Worm (Caenorhabditis elegans) whole organism, L1 larva: ENCODE results near the gene clec-230.

ENCODE experiments used
- F16B12.6 ChIP-seq: fragments of 150-350 bp; optimal IDR thresholded peaks from 2 replicates; lab custom pipeline; 2014; ENCODE audit warnings: missing biosample characterization, missing genetic modification characterization
- Y116A8C.19 ChIP-seq: sonication (generic microtip); optimal IDR thresholded peaks from 2 replicates; lab custom pipeline; 2016; ENCODE audit warnings: missing compliant biosample characterization, missing genetic modification characterization, borderline replicate concordance
- alr-1 ChIP-seq: fragments of 200-800 bp; sonication (Bioruptor generic); optimal IDR thresholded peaks from 2 replicates; lab custom pipeline; 2018; ENCODE audit warnings: borderline replicate concordance, mild to moderate bottlenecking, missing genetic modification characterization, missing compliant biosample characterization
- ama-1 ChIP-seq: fragments of 150-350 bp; optimal IDR thresholded peaks from 2 replicates; lab custom pipeline; 2014
- ceh-63 ChIP-seq: fragments of 200-800 bp; sonication (Bioruptor generic); optimal IDR thresholded peaks from 2 replicates; lab custom pipeline; 2018; ENCODE audit warnings: mild to moderate bottlenecking, missing genetic modification characterization, missing compliant biosample characterization
- ceh-8 ChIP-seq: fragments of 200-800 bp; sonication (Bioruptor generic); optimal IDR thresholded peaks from 2 replicates; lab custom pipeline; 2018; ENCODE audit warnings: mild to moderate bottlenecking, missing genetic modification characterization, moderate library complexity, missing compliant biosample characterization
- ceh-82 ChIP-seq, 3 experiments: fragments of 150-350 bp in 1 of 3; sonication (generic microtip) in 2 of 3; optimal IDR thresholded peaks; 2 replicates each; lab custom pipeline; 2014 to 2017; ENCODE audit warnings: missing biosample characterization in 3 of 3, missing genetic modification characterization in 3 of 3
- ceh-88 ChIP-seq: fragments of 200-800 bp; sonication (Bioruptor generic); IDR thresholded peaks from 2 replicates; pipeline ENCODE4 v1.3.6; 2022; ENCODE audit warnings: missing genetic modification characterization, missing compliant biosample characterization
- efl-1 ChIP-seq, 4 experiments: fragments of 150-350 bp; optimal IDR thresholded peaks in 3 of 4; peaks in 1 of 4; 1 replicate in 1 of 4; 2 replicates in 3 of 4; lab custom pipeline; 2014; ENCODE audit warnings: missing biosample characterization in 2 of 4, missing genetic modification characterization in 2 of 4, missing genetic modification reagents in 2 of 4
- egl-13 ChIP-seq: sonication (generic microtip); optimal IDR thresholded peaks from 2 replicates; lab custom pipeline; 2016; ENCODE audit warnings: missing genotype, missing genetic modification reagents, missing genetic modification characterization, missing compliant biosample characterization
- elt-2 ChIP-seq: sonication (generic microtip); optimal IDR thresholded peaks from 2 replicates; lab custom pipeline; 2016; ENCODE audit warnings: missing genetic modification characterization, mild to moderate bottlenecking, inconsistent platforms, missing compliant biosample characterization, missing genetic modification reagents
- fkh-10 ChIP-seq: sonication (generic microtip); optimal IDR thresholded peaks from 2 replicates; lab custom pipeline; 2017; ENCODE audit warnings: missing biosample characterization, missing genetic modification reagents, missing genetic modification characterization
- fkh-4 ChIP-seq: sonication (generic microtip); optimal IDR thresholded peaks from 2 replicates; lab custom pipeline; 2016; ENCODE audit warnings: missing compliant biosample characterization, missing genetic modification characterization, borderline replicate concordance
- hlh-17 ChIP-seq: fragments of 200-800 bp; sonication (Bioruptor generic); optimal IDR thresholded peaks from 2 replicates; lab custom pipeline; 2018; ENCODE audit warnings: missing genetic modification characterization, mild to moderate bottlenecking, missing compliant biosample characterization, moderate library complexity, borderline replicate concordance
- irx-1 ChIP-seq: sonication (generic microtip); optimal IDR thresholded peaks from 2 replicates; lab custom pipeline; 2016; ENCODE audit warnings: missing genetic modification characterization, missing compliant biosample characterization
- isw-1 ChIP-seq: fragments of 200-800 bp; sonication (Bioruptor generic); IDR thresholded peaks from 2 replicates; pipeline ENCODE4 v1.3.6; 2022; ENCODE audit warnings: missing genetic modification characterization, missing compliant biosample characterization
- jun-1 ChIP-seq: fragments of 150-350 bp; optimal IDR thresholded peaks from 2 replicates; lab custom pipeline; 2014; ENCODE audit warnings: missing biosample characterization, missing genetic modification reagents, missing genetic modification characterization
- lin-13 ChIP-seq: fragments of 150-350 bp; optimal IDR thresholded peaks from 2 replicates; lab custom pipeline; 2014; ENCODE audit warnings: missing biosample characterization, missing genetic modification reagents, missing genetic modification characterization
- lin-35 ChIP-seq, 2 experiments: fragments of 150-350 bp; optimal IDR thresholded peaks; 2 replicates each; lab custom pipeline; 2014; ENCODE audit warnings: missing biosample characterization in 2 of 2, missing genetic modification characterization in 2 of 2, missing genetic modification reagents in 2 of 2
- lin-39 ChIP-seq: fragments of 150-350 bp; optimal IDR thresholded peaks from 2 replicates; lab custom pipeline; 2014; ENCODE audit warnings: missing biosample characterization, missing genetic modification reagents, missing genetic modification characterization
- lir-3 ChIP-seq: sonication (generic microtip); optimal IDR thresholded peaks from 2 replicates; lab custom pipeline; 2016; ENCODE audit warnings: mild to moderate bottlenecking, missing genetic modification characterization, moderate library complexity, missing compliant biosample characterization; ENCODE audit not compliant: poor library complexity
- mab-9 ChIP-seq: fragments of 200-800 bp; sonication (Bioruptor generic); IDR thresholded peaks from 2 replicates; pipeline ENCODE4 v1.3.6; 2022; ENCODE audit warnings: missing genetic modification reagents, missing genetic modification characterization, missing compliant biosample characterization
- mep-1 ChIP-seq: fragments of 150-350 bp; optimal IDR thresholded peaks from 2 replicates; lab custom pipeline; 2014; ENCODE audit warnings: missing biosample characterization, missing genetic modification characterization
- nhr-28 ChIP-seq: fragments of 150-350 bp; optimal IDR thresholded peaks from 2 replicates; lab custom pipeline; 2014; ENCODE audit warnings: missing biosample characterization, missing genetic modification characterization
- snpc-4 ChIP-seq: fragments of 150-350 bp; optimal IDR thresholded peaks from 2 replicates; lab custom pipeline; 2014; ENCODE audit warnings: missing biosample characterization, missing genetic modification characterization
- sox-4 ChIP-seq: sonication (generic microtip); optimal IDR thresholded peaks from 2 replicates; lab custom pipeline; 2016; ENCODE audit warnings: missing genetic modification characterization, missing compliant biosample characterization
- sptf-1 ChIP-seq: fragments of 150-350 bp; optimal IDR thresholded peaks from 2 replicates; lab custom pipeline; 2014; ENCODE audit warnings: missing biosample characterization, missing genetic modification characterization
- swsn-7 ChIP-seq: sonication (generic microtip); optimal IDR thresholded peaks from 2 replicates; lab custom pipeline; 2016; ENCODE audit warnings: missing genetic modification characterization, missing compliant biosample characterization
- tbx-2 ChIP-seq: sonication (generic microtip); optimal IDR thresholded peaks from 2 replicates; lab custom pipeline; 2016; ENCODE audit warnings: missing genetic modification characterization, missing compliant biosample characterization
- tlp-1 ChIP-seq: fragments of 150-350 bp; optimal IDR thresholded peaks from 2 replicates; lab custom pipeline; 2014; ENCODE audit warnings: missing biosample characterization, missing genetic modification characterization
- unc-130 ChIP-seq: fragments of 150-350 bp; optimal IDR thresholded peaks from 2 replicates; lab custom pipeline; 2017; ENCODE audit warnings: missing biosample characterization, missing genetic modification characterization, inconsistent platforms
- unc-62 ChIP-seq: fragments of 150-350 bp; optimal IDR thresholded peaks from 2 replicates; lab custom pipeline; 2014; ENCODE audit warnings: missing biosample characterization, missing genetic modification reagents, missing genetic modification characterization
- unc-86 ChIP-seq: sonication (generic microtip); optimal IDR thresholded peaks from 2 replicates; lab custom pipeline; 2016; ENCODE audit warnings: missing genetic modification characterization, missing compliant biosample characterization
- zag-1 ChIP-seq: fragments of 150-350 bp; optimal IDR thresholded peaks from 2 replicates; lab custom pipeline; 2014; ENCODE audit warnings: missing biosample characterization, missing genetic modification characterization
- zip-4 ChIP-seq: fragments of 200-800 bp; sonication (Bioruptor generic); optimal IDR thresholded peaks from 2 replicates; lab custom pipeline; 2018; ENCODE audit warnings: mild to moderate bottlenecking, missing genetic modification characterization, moderate library complexity, missing compliant biosample characterization
- ztf-11 ChIP-seq, 2 experiments: sonication (generic microtip); optimal IDR thresholded peaks; 2 replicates each; lab custom pipeline; 2016 to 2017; ENCODE audit warnings: missing genetic modification characterization in 2 of 2, missing biosample characterization in 1 of 2, missing compliant biosample characterization in 1 of 2
- ztf-4 ChIP-seq: fragments of 150-350 bp; optimal IDR thresholded peaks from 2 replicates; lab custom pipeline; 2014; ENCODE audit warnings: missing biosample characterization, missing genetic modification characterization

The clec-230 gene

DNA sequence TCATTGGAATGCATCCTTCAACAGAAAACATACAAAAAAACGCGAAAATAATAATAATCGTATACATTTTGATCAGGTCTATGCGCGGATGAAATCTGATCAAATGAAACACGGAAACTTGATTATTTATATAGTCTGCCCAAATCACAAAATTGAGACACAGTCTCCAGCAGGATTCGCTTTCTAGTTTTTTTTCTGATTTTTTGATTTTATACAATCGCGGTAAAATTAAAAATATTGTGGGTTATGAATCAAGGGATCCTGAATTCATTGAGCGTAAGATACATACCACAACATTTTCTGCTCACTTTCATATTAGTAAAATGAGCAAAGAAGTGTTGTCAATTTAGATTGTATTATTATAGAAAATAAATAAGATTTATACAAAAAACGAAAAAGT, at the start of gene clec-230:
TSS of gene clec-230 (minus strand) at position 101 of the 400 bp plus-strand sequence.
- TF ChIP-seq ztf-11 (tag; optimal IDR thresholded peaks at IDR 0.05; lab: Kevin White, UChicago) (no peak), snpc-4 (tag; lab: Kevin White, UChicago) (no peak), ceh-63 (GFP tag; lab: Kevin White, UChicago) (no peak), unc-62 (GFP tag; lab: Kevin White, UChicago) (no peak), jun-1 (no peak), alr-1 (tag; lab: Kevin White, UChicago) (no peak), hlh-17 (no peak), zag-1 (tag; lab: Kevin White, UChicago) (no peak), irx-1 (no peak), lir-3 (tag; lab: Kevin White, UChicago) (no peak), mep-1 (tag; lab: Kevin White, UChicago) (no peak), ceh-82 (tag; optimal IDR thresholded peaks at IDR 0.05; lab: Kevin White, UChicago) (no peak), isw-1 (GFP tag; lab: Robert Waterston, UW) (no peak)

DNA sequence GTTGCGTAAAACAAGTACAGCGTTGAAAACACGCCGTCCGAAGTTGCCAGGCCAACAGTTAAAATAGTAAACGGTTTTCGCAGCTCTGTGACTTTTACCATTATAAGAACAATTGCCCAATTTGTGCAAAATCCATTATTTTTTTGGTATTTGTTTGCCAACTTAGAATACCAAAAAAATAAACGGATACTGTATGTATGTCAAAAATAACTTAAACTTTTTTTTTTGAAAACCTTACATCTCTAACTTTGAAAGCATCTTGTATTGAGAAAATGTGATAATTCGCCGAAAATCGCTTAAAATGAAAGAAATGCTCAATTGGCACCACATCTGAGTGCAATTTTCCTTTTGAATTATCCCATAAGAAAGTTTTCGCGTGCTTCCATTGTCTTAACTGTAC, 49.8 kb upstream of the clec-230 start, which contains the start of gene fbxa-199:
TSS of gene fbxa-199 (minus strand) at position 101 of the 400 bp plus-strand sequence.
- TF ChIP-seq lin-39 (tag; lab: Kevin White, UChicago): no peak
- no peak for TF ChIP-seq ztf-4 (tag; lab: Kevin White, UChicago)
- TF ChIP-seq egl-13: no peak
- no peak for TF ChIP-seq unc-130 (tag; lab: Kevin White, UChicago)
- TF ChIP-seq zip-4 (GFP tag; lab: Kevin White, UChicago): no peak
- no peak for TF ChIP-seq mab-9 (GFP tag; lab: Robert Waterston, UW)
- TF ChIP-seq elt-2 (tag; lab: Kevin White, UChicago): no peak
- no peak for TF ChIP-seq F16B12.6
- no peak for TF ChIP-seq sox-4 (tag; lab: Kevin White, UChicago)
- no peak for TF ChIP-seq tbx-2 (tag; lab: Kevin White, UChicago)

DNA sequence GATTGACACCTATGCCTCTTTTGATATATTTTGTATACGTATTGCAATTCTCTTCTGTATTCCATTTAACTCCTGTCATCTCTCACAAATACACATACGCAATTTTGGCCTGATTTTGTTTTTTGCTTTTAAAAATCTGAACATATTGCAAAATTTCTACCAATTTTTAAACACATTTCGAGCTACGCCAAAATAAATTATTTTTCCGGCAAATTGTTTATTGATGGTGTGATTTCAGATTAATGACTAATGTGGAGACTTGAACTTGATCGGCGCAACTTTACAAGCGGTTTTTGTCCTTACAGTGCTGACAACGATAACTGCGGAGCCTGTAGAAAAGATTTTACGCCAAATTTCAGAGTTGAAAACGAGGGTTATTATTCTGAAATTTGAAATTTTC, 48.2 kb upstream of the clec-230 start:
- TF ChIP-seq irx-1: no peak
- TF ChIP-seq fkh-4 (tag; lab: Kevin White, UChicago): no peak
- no peak for TF ChIP-seq mab-9 (GFP tag; lab: Robert Waterston, UW)
- no peak for TF ChIP-seq egl-13
- no peak for TF ChIP-seq snpc-4 (tag; lab: Kevin White, UChicago)
- no peak for TF ChIP-seq tlp-1 (tag; lab: Kevin White, UChicago)
- no peak for TF ChIP-seq swsn-7 (tag; lab: Kevin White, UChicago)
- no peak for TF ChIP-seq sptf-1 (tag; lab: Kevin White, UChicago)
- no peak for TF ChIP-seq ama-1 (lab: Kevin White, UChicago)
- no peak for TF ChIP-seq lin-13 (GFP tag; lab: Kevin White, UChicago)
- TF ChIP-seq ceh-88 (GFP tag; lab: Robert Waterston, UW): no peak
- no peak for TF ChIP-seq nhr-28 (tag; lab: Kevin White, UChicago)
- TF ChIP-seq efl-1 (optimal IDR thresholded peaks at IDR 0.05; lab: Kevin White, UChicago): no peak
- TF ChIP-seq efl-1 (GFP tag; optimal IDR thresholded peaks at IDR 0.05 in 1 of 2; lab: Kevin White, UChicago): no peak
- TF ChIP-seq Y116A8C.19: no peak
- TF ChIP-seq unc-86: no peak
- no peak for TF ChIP-seq ceh-8 (GFP tag; lab: Kevin White, UChicago)

DNA sequence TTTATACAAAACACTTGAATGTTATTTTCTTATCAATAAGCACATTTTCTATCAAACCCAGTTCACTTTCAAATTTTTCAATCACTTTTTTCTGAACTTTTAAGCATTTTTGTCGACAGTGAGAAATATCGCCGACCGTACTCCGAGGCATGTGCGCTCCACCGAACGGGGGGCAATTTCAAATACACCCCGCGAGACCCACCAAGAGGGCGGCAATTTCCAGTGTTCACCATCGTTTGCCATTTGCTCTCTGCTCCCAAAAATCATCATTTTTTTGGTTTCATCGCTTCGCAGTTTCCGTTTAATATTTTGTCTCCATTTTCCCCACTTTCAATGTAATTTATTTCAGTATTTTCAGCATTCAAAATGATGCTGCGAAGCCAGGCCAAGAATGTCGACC, 46.4 kb upstream of the clec-230 start, which contains the start of gene cyb-3:
TSS of gene cyb-3 (plus strand) at position 350 of the 400 bp plus-strand sequence.
- TF ChIP-seq efl-1 (optimal IDR thresholded peaks at IDR 0.05; lab: Kevin White, UChicago): no peak
- TF ChIP-seq efl-1 (GFP tag; optimal IDR thresholded peaks at IDR 0.05 in 1 of 2; lab: Kevin White, UChicago): peak in 1 of 2 experiments; percentile 95
- no peak for TF ChIP-seq fkh-10 (GFP tag; lab: Kevin White, UChicago)
- peak in 1 of 2 experiments; percentile 7 for TF ChIP-seq lin-35 (GFP tag; optimal IDR thresholded peaks at IDR 0.05; lab: Kevin White, UChicago)
- TF ChIP-seq, all 84 proteins: peak for 2
